Worm (Caenorhabditis elegans) whole organism, young adult: ENCODE results near the gene acn-1.

Experiments used
- C06A6.2 ChIP-seq: fragments of 200-800 bp; sonication (Bioruptor generic); conservative IDR thresholded peaks from 2 replicates; pipeline ENCODE4 v1.3.6; 2022; ENCODE audit warnings: missing genetic modification characterization, missing compliant biosample characterization
- C17E4.6 ChIP-seq: fragments of 200-800 bp; sonication (Bioruptor generic); IDR thresholded peaks from 2 replicates; pipeline ENCODE4 v1.3.6; 2022; ENCODE audit warnings: missing genetic modification reagents, missing genetic modification characterization, missing compliant biosample characterization
- F22D6.2 ChIP-seq: sonication (generic microtip); optimal IDR thresholded peaks from 2 replicates; lab custom pipeline; 2016; ENCODE audit warnings: mild to moderate bottlenecking, missing genetic modification characterization, missing compliant biosample characterization
- F23B12.7 ChIP-seq: sonication (generic microtip); optimal IDR thresholded peaks from 2 replicates; lab custom pipeline; 2017; ENCODE audit warnings: missing genetic modification characterization, mild to moderate bottlenecking, missing compliant biosample characterization, antibody characterized with exemption, moderate library complexity; ENCODE audit not compliant: insufficient read depth
- F37B4.10 ChIP-seq: fragments of 200-800 bp; sonication (Bioruptor generic); IDR thresholded peaks from 2 replicates; pipeline ENCODE4 v1.3.6; 2022; ENCODE audit warnings: missing genetic modification characterization, missing compliant biosample characterization
- F52B5.7 ChIP-seq: sonication (generic microtip); optimal IDR thresholded peaks from 2 replicates; lab custom pipeline; 2016; ENCODE audit warnings: mild to moderate bottlenecking, missing genetic modification characterization, missing compliant biosample characterization
- Y95B8A.8 ChIP-seq: fragments of 200-800 bp; sonication (Bioruptor generic); IDR thresholded peaks from 2 replicates; pipeline ENCODE4 v1.3.6; 2022; ENCODE audit warnings: missing genetic modification reagents, missing genetic modification characterization, missing compliant biosample characterization
- akir-1 ChIP-seq: fragments of 200-800 bp; sonication (Bioruptor generic); optimal IDR thresholded peaks from 2 replicates; lab custom pipeline; 2018; ENCODE audit warnings: mild to moderate bottlenecking, missing genetic modification characterization, moderate library complexity, missing compliant biosample characterization
- ama-1 ChIP-seq, 3 experiments: fragments of 150-350 bp in 1 of 3; sonication (generic microtip) in 2 of 3; optimal IDR thresholded peaks; 2 replicates each; lab custom pipeline; 2014 to 2018; ENCODE audit warnings: missing biosample characterization in 2 of 3, missing genetic modification characterization in 2 of 3, missing genetic modification reagents in 2 of 3
- aptf-2 ChIP-seq: fragments of 200-800 bp; sonication (Bioruptor generic); conservative IDR thresholded peaks from 2 replicates; pipeline ENCODE4 v1.3.6; 2022; ENCODE audit warnings: missing genetic modification reagents, missing genetic modification characterization, missing compliant biosample characterization
- aptf-3 ChIP-seq: fragments of 200-800 bp; sonication (Bioruptor generic); IDR thresholded peaks from 2 replicates; pipeline ENCODE4 v1.3.6; 2022; ENCODE audit warnings: missing genetic modification characterization, missing compliant biosample characterization
- atf-7 ChIP-seq: sonication (generic microtip); optimal IDR thresholded peaks from 2 replicates; lab custom pipeline; 2017; ENCODE audit warnings: mild to moderate bottlenecking, missing genetic modification characterization, missing compliant biosample characterization
- attf-5 ChIP-seq: fragments of 200-800 bp; sonication (Bioruptor generic); optimal IDR thresholded peaks from 2 replicates; lab custom pipeline; 2018; ENCODE audit warnings: mild to moderate bottlenecking, missing genetic modification characterization, missing compliant biosample characterization
- attf-6 ChIP-seq: fragments of 200-800 bp; sonication (Bioruptor generic); IDR thresholded peaks from 2 replicates; pipeline ENCODE4 v1.3.6; 2022; ENCODE audit warnings: missing genetic modification reagents, missing genetic modification characterization, missing compliant biosample characterization
- cebp-2 ChIP-seq: fragments of 200-800 bp; sonication (Bioruptor generic); IDR thresholded peaks from 2 replicates; pipeline ENCODE4 v1.3.6; 2022; ENCODE audit warnings: missing genetic modification characterization, missing compliant biosample characterization
- ceh-100 ChIP-seq: fragments of 200-800 bp; sonication (Bioruptor generic); IDR thresholded peaks from 2 replicates; pipeline ENCODE4 v1.3.6; 2022; ENCODE audit warnings: missing genetic modification reagents, missing genetic modification characterization, missing compliant biosample characterization
- ceh-58 ChIP-seq: fragments of 200-800 bp; sonication (Bioruptor generic); IDR thresholded peaks from 2 replicates; pipeline ENCODE4 v1.3.6; 2022; ENCODE audit warnings: missing genetic modification characterization, missing compliant biosample characterization
- ceh-91 ChIP-seq: fragments of 200-800 bp; sonication (Bioruptor generic); IDR thresholded peaks from 2 replicates; pipeline ENCODE4 v1.3.6; 2022; ENCODE audit warnings: missing genetic modification reagents, missing genetic modification characterization, missing compliant biosample characterization
- chd-7 ChIP-seq: sonication (generic microtip); optimal IDR thresholded peaks from 2 replicates; lab custom pipeline; 2016; ENCODE audit warnings: mild to moderate bottlenecking, missing genetic modification characterization, moderate library complexity, missing compliant biosample characterization
- die-1 ChIP-seq: sonication (generic microtip); optimal IDR thresholded peaks from 2 replicates; lab custom pipeline; 2016; ENCODE audit warnings: missing genotype, mild to moderate bottlenecking, missing genetic modification characterization, missing compliant biosample characterization
- egl-18 ChIP-seq: fragments of 200-800 bp; sonication (Bioruptor generic); IDR thresholded peaks from 2 replicates; pipeline ENCODE4 v1.3.6; 2022; ENCODE audit warnings: missing genetic modification reagents, missing genetic modification characterization, missing compliant biosample characterization
- egrh-3 ChIP-seq: fragments of 200-800 bp; sonication (Bioruptor generic); IDR thresholded peaks from 2 replicates; pipeline ENCODE4 v1.3.6; 2022; ENCODE audit warnings: missing genetic modification reagents, missing genetic modification characterization, missing compliant biosample characterization
- ekl-4 ChIP-seq: fragments of 200-800 bp; sonication (Bioruptor generic); IDR thresholded peaks from 2 replicates; pipeline ENCODE4 v1.3.6; 2022; ENCODE audit warnings: missing genetic modification reagents, missing genetic modification characterization, missing compliant biosample characterization
- hlh-26 ChIP-seq: fragments of 200-800 bp; sonication (Bioruptor generic); conservative IDR thresholded peaks from 2 replicates; pipeline ENCODE4 v1.3.6; 2022; ENCODE audit warnings: missing genetic modification reagents, missing genetic modification characterization, missing compliant biosample characterization
- hmg-1.2 ChIP-seq: fragments of 200-800 bp; sonication (Bioruptor generic); IDR thresholded peaks from 2 replicates; pipeline ENCODE4 v1.3.6; 2022; ENCODE audit warnings: missing genetic modification reagents, missing genetic modification characterization, missing compliant biosample characterization
- hmg-20 ChIP-seq: fragments of 200-800 bp; sonication (Bioruptor generic); IDR thresholded peaks from 2 replicates; pipeline ENCODE4 v1.3.6; 2022; ENCODE audit warnings: missing genetic modification reagents, missing genetic modification characterization, missing compliant biosample characterization
- lir-1 ChIP-seq: fragments of 200-800 bp; sonication (Bioruptor generic); conservative IDR thresholded peaks from 2 replicates; pipeline ENCODE4 v1.3.6; 2022; ENCODE audit warnings: missing genetic modification reagents, missing genetic modification characterization, missing compliant biosample characterization
- madf-10 ChIP-seq: sonication (generic microtip); optimal IDR thresholded peaks from 2 replicates; lab custom pipeline; 2016; ENCODE audit warnings: mild to moderate bottlenecking, missing genetic modification characterization, missing compliant biosample characterization
- madf-3 ChIP-seq: fragments of 200-800 bp; sonication (Bioruptor generic); IDR thresholded peaks from 2 replicates; pipeline ENCODE4 v1.3.6; 2022; ENCODE audit warnings: missing genetic modification reagents, missing genetic modification characterization, missing compliant biosample characterization
- mcd-1 ChIP-seq: fragments of 200-800 bp; sonication (Bioruptor generic); IDR thresholded peaks from 2 replicates; pipeline ENCODE4 v1.3.6; 2022; ENCODE audit warnings: missing genetic modification reagents, missing genetic modification characterization, missing compliant biosample characterization
- nfya-2 ChIP-seq: fragments of 200-800 bp; sonication (Bioruptor generic); IDR thresholded peaks from 2 replicates; pipeline ENCODE4 v1.3.6; 2022; ENCODE audit warnings: missing genetic modification reagents, missing genetic modification characterization, missing compliant biosample characterization
- nhr-179 ChIP-seq: sonication (generic microtip); optimal IDR thresholded peaks from 2 replicates; lab custom pipeline; 2016; ENCODE audit warnings: mild to moderate bottlenecking, missing genetic modification characterization, missing compliant biosample characterization
- nhr-27 ChIP-seq: fragments of 200-800 bp; sonication (Bioruptor generic); optimal IDR thresholded peaks from 2 replicates; lab custom pipeline; 2018; ENCODE audit warnings: mild to moderate bottlenecking, missing genetic modification characterization, moderate library complexity, missing compliant biosample characterization
- nhr-90 ChIP-seq: sonication (generic microtip); optimal IDR thresholded peaks from 2 replicates; lab custom pipeline; 2016; ENCODE audit warnings: missing genotype, mild to moderate bottlenecking, missing genetic modification characterization, missing compliant biosample characterization
- pha-4 ChIP-seq: fragments of 150-350 bp; sonication (generic microtip); optimal IDR thresholded peaks from 2 replicates; lab custom pipeline; 2014; ENCODE audit warnings: missing biosample characterization, missing genetic modification reagents, missing genetic modification characterization
- repo-1 ChIP-seq: sonication (generic microtip); optimal IDR thresholded peaks from 2 replicates; lab custom pipeline; 2017; ENCODE audit warnings: mild to moderate bottlenecking, missing genetic modification characterization, missing compliant biosample characterization
- sea-2 ChIP-seq: fragments of 200-800 bp; sonication (Bioruptor generic); IDR thresholded peaks from 2 replicates; pipeline ENCODE4 v1.3.6; 2022; ENCODE audit warnings: missing genetic modification characterization, missing compliant biosample characterization
- snpc-1.3 ChIP-seq: sonication (generic microtip); optimal IDR thresholded peaks from 2 replicates; lab custom pipeline; 2017; ENCODE audit warnings: missing genetic modification characterization, mild to moderate bottlenecking, missing compliant biosample characterization, antibody characterized with exemption, moderate library complexity, missing genotype, missing genetic modification reagents; ENCODE audit not compliant: insufficient read depth
- somi-1 ChIP-seq: fragments of 200-800 bp; sonication (Bioruptor generic); optimal IDR thresholded peaks from 2 replicates; lab custom pipeline; 2018; ENCODE audit warnings: mild to moderate bottlenecking, missing genetic modification characterization, missing compliant biosample characterization
- sptf-2 ChIP-seq: fragments of 200-800 bp; sonication (Bioruptor generic); optimal IDR thresholded peaks from 2 replicates; lab custom pipeline; 2018; ENCODE audit warnings: mild to moderate bottlenecking, missing genetic modification characterization, missing compliant biosample characterization
- tbp1 ChIP-seq: fragments of 200-800 bp; sonication (Bioruptor generic); optimal IDR thresholded peaks from 2 replicates; lab custom pipeline; 2018; ENCODE audit warnings: mild to moderate bottlenecking, missing genetic modification characterization, missing compliant biosample characterization
- unc-130 ChIP-seq: sonication (generic microtip); optimal IDR thresholded peaks from 2 replicates; lab custom pipeline; 2016; ENCODE audit warnings: missing genetic modification reagents, missing genetic modification characterization, missing compliant biosample characterization
- unc-62 ChIP-seq: fragments of 150-350 bp; optimal IDR thresholded peaks from 2 replicates; lab custom pipeline; 2014; ENCODE audit warnings: missing biosample characterization, missing genetic modification reagents, missing genetic modification characterization
- xnd-1 ChIP-seq: sonication (generic microtip); optimal IDR thresholded peaks from 2 replicates; lab custom pipeline; 2016; ENCODE audit warnings: missing genotype, missing genetic modification reagents, missing genetic modification characterization, missing compliant biosample characterization
- zim-3 ChIP-seq: sonication (generic microtip); optimal IDR thresholded peaks from 2 replicates; lab custom pipeline; 2017; ENCODE audit warnings: mild to moderate bottlenecking, missing genetic modification characterization, moderate library complexity, missing compliant biosample characterization
- ztf-26 ChIP-seq: sonication (generic microtip); optimal IDR thresholded peaks from 2 replicates; lab custom pipeline; 2017; ENCODE audit warnings: missing genetic modification characterization, missing compliant biosample characterization
- ztf-28 ChIP-seq: fragments of 200-800 bp; sonication (Bioruptor generic); IDR thresholded peaks from 2 replicates; pipeline ENCODE4 v1.3.6; 2022; ENCODE audit warnings: missing genetic modification reagents, missing genetic modification characterization, missing compliant biosample characterization

The acn-1 gene

DNA sequence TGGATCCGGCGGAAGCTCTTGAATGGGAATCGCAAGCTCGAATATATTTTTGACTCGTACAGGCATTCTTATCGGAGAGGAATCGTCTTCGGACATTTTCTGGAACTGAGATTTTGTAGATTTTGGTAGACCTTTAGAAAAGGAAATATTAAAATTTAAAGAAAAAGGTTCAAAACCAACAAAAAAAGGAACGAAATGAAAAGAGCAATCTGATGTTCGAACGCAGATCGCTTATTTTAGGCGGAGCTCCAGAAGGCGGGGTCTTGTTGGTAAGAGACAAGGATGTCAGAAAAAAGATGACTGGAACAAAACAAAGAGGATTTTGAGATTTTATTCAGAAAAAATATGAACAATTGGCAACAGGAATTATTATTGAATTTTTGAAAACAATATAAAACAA lies 10.1 kb upstream of the acn-1 start, which contains the start of gene C42D8.9 (continued):
- TF ChIP-seq zim-3 (tag; lab: Kevin White, UChicago) (no peak), hlh-26 (GFP tag; lab: Robert Waterston, UW) (no peak), egrh-3 (no peak), ceh-100 (GFP tag; lab: Robert Waterston, UW) (no peak), somi-1 (no peak), pha-4 (no peak), chd-7 (tag; lab: Kevin White, UChicago) (no peak)
- TF ChIP-seq, all 124 proteins: peak for 0

DNA sequence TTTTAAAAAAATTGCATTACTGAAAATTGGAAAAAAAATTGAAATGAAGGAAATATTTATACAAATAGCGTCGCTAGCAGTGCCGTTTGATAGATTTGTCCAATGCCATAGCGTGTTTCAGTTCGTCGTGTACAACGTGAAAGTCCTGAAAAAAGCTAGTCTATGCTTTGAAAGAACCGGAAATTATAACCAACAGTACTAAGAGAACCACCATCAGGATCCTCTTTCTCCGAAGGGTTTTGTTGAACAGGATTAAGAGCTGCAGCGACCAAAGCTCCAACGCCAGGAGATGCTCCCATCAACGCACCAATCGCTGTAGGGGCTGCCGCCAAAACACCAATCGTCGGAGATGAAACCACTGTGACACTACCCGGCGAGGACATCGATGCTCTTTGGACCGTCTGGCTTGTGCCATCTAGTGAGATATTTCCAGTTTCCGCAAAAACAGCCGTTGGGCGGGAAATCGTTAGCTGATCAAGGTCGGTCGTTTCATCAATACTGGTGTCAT lies 9.4 kb upstream of the acn-1 start:
- TF ChIP-seq attf-6 (GFP tag; lab: Robert Waterston, UW) = no peak
- TF ChIP-seq ztf-26 (tag; lab: Kevin White, UChicago) = peak; percentile 28
- TF ChIP-seq C06A6.2 (GFP tag; lab: Robert Waterston, UW) = 0 out of 2 replicates have a peak, but pooled peaks have one; percentile 22
- TF ChIP-seq sea-2 (GFP tag; lab: Robert Waterston, UW) = no peak
- TF ChIP-seq snpc-1.3 = no peak
- peak; percentile 95 for TF ChIP-seq repo-1 (tag; lab: Kevin White, UChicago)
- TF ChIP-seq nhr-90 (tag; lab: Kevin White, UChicago) = peak; percentile 31
- peak; percentile 37; the same call in 1 of the 2 replicates for TF ChIP-seq ceh-100 (GFP tag; lab: Robert Waterston, UW)
- no peak for TF ChIP-seq F52B5.7 (tag; lab: Kevin White, UChicago)
- TF ChIP-seq unc-62 (GFP tag; lab: Kevin White, UChicago) = no peak
- TF ChIP-seq nfya-2 (GFP tag; lab: Robert Waterston, UW) = 0 out of 2 replicates have a peak, but pooled peaks have one; percentile 70
- peak; percentile 78; the same call in 1 of the 2 replicates for TF ChIP-seq madf-3 (GFP tag; lab: Robert Waterston, UW)
- no peak for TF ChIP-seq die-1 (tag; lab: Kevin White, UChicago)
- no peak; the same call in 1 of the 2 replicates for TF ChIP-seq lir-1 (GFP tag; lab: Robert Waterston, UW)
- no peak; the same call in 1 of the 2 replicates for TF ChIP-seq hmg-20
- peak; percentile 40; the same call in 1 of the 2 replicates for TF ChIP-seq hmg-1.2 (GFP tag; lab: Robert Waterston, UW)
- TF ChIP-seq xnd-1 (tag; lab: Kevin White, UChicago) = no peak
- peak; percentile 94 for TF ChIP-seq atf-7 (tag; lab: Kevin White, UChicago)
- no peak for TF ChIP-seq ceh-91 (GFP tag; lab: Robert Waterston, UW)
- no peak for TF ChIP-seq attf-5 (GFP tag; lab: Kevin White, UChicago)
- 0 out of 2 replicates have a peak, but pooled peaks have one; percentile 5 for TF ChIP-seq ceh-58 (GFP tag; lab: Robert Waterston, UW)
- TF ChIP-seq egl-18 (GFP tag; lab: Robert Waterston, UW) = 0 out of 2 replicates have a peak, but pooled peaks have one; percentile 56
- no peak for TF ChIP-seq nhr-27
- peak; percentile 69 for TF ChIP-seq ekl-4 (GFP tag; lab: Robert Waterston, UW)
- TF ChIP-seq akir-1 = no peak
- TF ChIP-seq ama-1 (optimal IDR thresholded peaks at IDR 0.05; lab: Kevin White, UChicago) = no peak
- TF ChIP-seq ama-1 (GFP tag; optimal IDR thresholded peaks at IDR 0.05; lab: Kevin White, UChicago) = no peak
- TF ChIP-seq mcd-1 (GFP tag; lab: Robert Waterston, UW) = peak; percentile 62
- no peak for TF ChIP-seq F22D6.2 (tag; lab: Kevin White, UChicago)
- TF ChIP-seq zim-3 (tag; lab: Kevin White, UChicago) = peak; percentile 3
- no peak for TF ChIP-seq sptf-2 (GFP tag; lab: Kevin White, UChicago)
- no peak for TF ChIP-seq unc-130 (GFP tag; lab: Kevin White, UChicago)
- 0 out of 2 replicates have a peak, but pooled peaks have one; percentile 73 for TF ChIP-seq F37B4.10
- no peak for TF ChIP-seq tbp1 (GFP tag; lab: Kevin White, UChicago)
- TF ChIP-seq aptf-3 (GFP tag; lab: Robert Waterston, UW) = 0 out of 2 replicates have a peak, but pooled peaks have one; percentile 45
- TF ChIP-seq ztf-28 = no peak
- TF ChIP-seq madf-10 (tag; lab: Kevin White, UChicago) = peak; percentile 30
- no peak for TF ChIP-seq C17E4.6 (GFP tag; lab: Robert Waterston, UW)
- TF ChIP-seq Y95B8A.8 (GFP tag; lab: Robert Waterston, UW) = 0 out of 2 replicates have a peak, but pooled peaks have one; percentile 6
- no peak for TF ChIP-seq nhr-179 (tag; lab: Kevin White, UChicago)
- TF ChIP-seq aptf-2 (GFP tag; lab: Robert Waterston, UW) = no peak
- no peak for TF ChIP-seq F23B12.7 (tag; lab: Kevin White, UChicago)
- TF ChIP-seq cebp-2 = peak; percentile 97
